Worm (Caenorhabditis elegans): ENCODE measurements around the gene cdc-25.2.

Gene cdc-25.2

DNA sequence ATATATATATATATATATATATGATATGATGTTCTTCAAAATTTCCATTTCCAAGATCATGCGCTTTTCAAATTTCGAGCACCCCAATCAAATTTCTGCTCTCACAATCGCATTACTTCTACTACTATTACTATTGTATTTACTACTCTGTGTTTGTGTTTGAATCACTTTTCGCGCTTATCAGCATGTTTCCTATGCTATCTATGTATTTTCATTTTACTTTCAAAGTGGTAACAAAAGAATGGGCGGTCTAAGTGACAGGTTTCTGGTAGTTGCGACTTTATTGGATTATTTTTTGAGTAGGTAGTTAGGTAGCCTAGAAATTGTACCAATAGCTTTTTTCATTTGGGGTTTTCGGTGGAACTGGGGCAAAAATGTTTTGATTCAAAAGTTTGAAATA lies 8.8 kb upstream of the cdc-25.2 start:
- TF ChIP-seq ztf-1 (GFP tag; conservative IDR thresholded peaks at IDR 0.05) (no peak), aly-2 (tag; optimal IDR thresholded peaks at IDR 0.05) (no peak), mbf-1 (tag; optimal IDR thresholded peaks at IDR 0.05) (no peak), sma-3 (GFP tag; optimal IDR thresholded peaks at IDR 0.05) (no peak), crh-2 (tag; optimal IDR thresholded peaks at IDR 0.05) (no peak)

DNA sequence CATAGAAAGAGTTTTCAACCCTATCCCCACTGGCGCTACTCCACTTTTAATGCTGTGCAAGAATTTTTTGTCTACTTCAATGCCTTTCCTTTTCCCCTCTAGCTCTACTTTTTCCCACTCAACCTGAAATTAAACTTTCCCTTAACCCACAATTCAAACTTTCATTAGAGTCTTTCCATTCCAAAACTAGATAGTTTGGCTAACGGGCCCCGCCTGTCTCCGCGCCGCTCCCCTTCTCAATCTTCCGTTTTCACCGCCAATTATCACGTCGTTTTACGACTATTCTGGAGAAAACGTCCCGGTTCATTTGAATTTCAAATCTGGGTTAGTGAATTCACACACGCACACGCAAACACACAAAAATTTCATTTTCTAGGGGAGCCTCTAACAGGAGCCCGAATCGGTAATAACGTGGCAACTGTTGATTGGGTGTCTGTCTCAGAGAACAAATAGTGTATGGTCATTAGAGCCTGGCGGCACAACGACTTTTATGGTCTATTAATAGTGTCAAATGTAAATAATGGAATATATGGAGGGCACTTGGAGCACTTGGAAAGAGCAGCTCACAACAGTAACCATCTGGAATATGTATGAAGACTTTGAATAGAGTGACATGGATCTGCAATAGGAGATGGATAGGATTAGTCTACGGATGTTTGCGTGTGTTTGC lies 3.0 kb downstream of the cdc-25.2 start:
- no peak for TF ChIP-seq unc-62 (GFP tag; optimal IDR thresholded peaks at IDR 0.05)
- TF ChIP-seq ztf-1 (GFP tag; conservative IDR thresholded peaks at IDR 0.05): no peak
- no peak for TF ChIP-seq unc-55 (GFP tag; optimal IDR thresholded peaks at IDR 0.05)
- TF ChIP-seq mbf-1 (tag; optimal IDR thresholded peaks at IDR 0.05): no peak
- TF ChIP-seq sma-9 (GFP tag; optimal IDR thresholded peaks at IDR 0.05): no peak
- TF ChIP-seq sma-9 (tag; optimal IDR thresholded peaks at IDR 0.05): no peak
- TF ChIP-seq alr-1 (tag; optimal IDR thresholded peaks at IDR 0.05): no peak
- TF ChIP-seq nhr-10 (tag; optimal IDR thresholded peaks at IDR 0.05): no peak
- no peak for TF ChIP-seq sma-3 (GFP tag; optimal IDR thresholded peaks at IDR 0.05)
- no peak for TF ChIP-seq nhr-11 (tag; optimal IDR thresholded peaks at IDR 0.05)
- TF ChIP-seq nhr-77 (tag; optimal IDR thresholded peaks at IDR 0.05): no peak
- TF ChIP-seq nhr-23 (tag; optimal IDR thresholded peaks at IDR 0.05): no peak
- no peak for TF ChIP-seq ama-1 (optimal IDR thresholded peaks at IDR 0.05)
- TF ChIP-seq peb-1 (tag; optimal IDR thresholded peaks at IDR 0.05): no peak
- no peak for TF ChIP-seq elt-3 (tag; optimal IDR thresholded peaks at IDR 0.05)
- TF ChIP-seq Y55F3AM.14 (GFP tag; optimal IDR thresholded peaks at IDR 0.05): no peak
- TF ChIP-seq ceh-16 (tag; optimal IDR thresholded peaks at IDR 0.05): no peak
- no peak for TF ChIP-seq dmd-4 (tag; optimal IDR thresholded peaks at IDR 0.05)

DNA sequence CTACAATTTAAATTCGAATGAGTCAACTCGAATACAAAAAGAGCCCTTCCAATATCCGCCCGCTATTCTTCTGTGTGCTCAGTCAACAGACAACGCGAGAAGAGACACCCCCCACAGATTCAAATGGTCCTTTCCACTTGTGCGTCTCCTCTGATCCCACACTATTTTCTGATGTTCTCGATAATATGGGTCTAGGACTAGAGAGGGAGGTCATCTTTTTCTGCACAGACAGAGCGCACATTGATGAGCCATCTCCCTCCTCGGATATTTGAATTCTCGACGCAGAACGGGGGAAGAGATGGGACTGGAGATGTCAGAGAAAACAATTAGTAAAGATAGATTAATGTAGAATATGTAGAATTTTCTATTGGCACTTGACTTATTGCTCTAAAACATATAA lies 3.8 kb downstream of the cdc-25.2 start:
- TF ChIP-seq ztf-4 (tag; optimal IDR thresholded peaks at IDR 0.05): no peak
- no peak for TF ChIP-seq nhr-129 (tag; optimal IDR thresholded peaks at IDR 0.05)
- no peak for TF ChIP-seq nhr-12 (tag; optimal IDR thresholded peaks at IDR 0.05)
- no peak for TF ChIP-seq nhr-11 (tag; optimal IDR thresholded peaks at IDR 0.05)
- no peak for TF ChIP-seq zag-1 (tag; optimal IDR thresholded peaks at IDR 0.05)
- TF ChIP-seq blmp-1 (tag; optimal IDR thresholded peaks at IDR 0.05; ENCODE audit: insufficient read depth): no peak
- TF ChIP-seq F13H6.1 (tag; optimal IDR thresholded peaks at IDR 0.05): no peak
- TF ChIP-seq ama-1 (optimal IDR thresholded peaks at IDR 0.05): no peak
- TF ChIP-seq mbf-1 (tag; optimal IDR thresholded peaks at IDR 0.05): no peak
- no peak for TF ChIP-seq unc-62 (GFP tag; optimal IDR thresholded peaks at IDR 0.05)

DNA sequence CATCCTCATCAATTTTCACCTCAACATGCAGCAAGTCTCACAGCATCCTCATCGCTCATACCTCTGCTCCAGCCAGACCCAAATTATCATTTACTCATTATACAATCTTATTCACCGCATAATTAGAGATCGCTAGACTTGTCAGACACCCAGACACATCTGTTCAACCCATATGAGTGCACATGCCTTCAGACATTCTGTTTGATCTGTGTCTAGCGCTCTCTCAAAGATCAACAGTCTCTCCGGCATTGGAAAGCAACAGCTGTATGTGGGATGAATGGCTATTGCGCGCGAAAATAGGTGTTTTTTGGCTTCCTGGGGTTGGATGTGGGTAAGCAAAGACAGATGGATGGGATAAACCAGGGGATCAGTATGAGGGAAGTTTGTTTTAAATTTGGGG lies 5.7 kb downstream of the cdc-25.2 start:
- TF ChIP-seq ztf-4 (tag; optimal IDR thresholded peaks at IDR 0.05): no peak
- TF ChIP-seq gmeb-1 (tag; optimal IDR thresholded peaks at IDR 0.05): no peak
- no peak for TF ChIP-seq nhr-21 (tag; optimal IDR thresholded peaks at IDR 0.05)
- no peak for TF ChIP-seq nhr-12 (tag; optimal IDR thresholded peaks at IDR 0.05)
- no peak for TF ChIP-seq mdl-1 (tag; optimal IDR thresholded peaks at IDR 0.05)
- no peak for TF ChIP-seq egl-27 (tag; optimal IDR thresholded peaks at IDR 0.05)
- TF ChIP-seq ZK546.5 (tag; optimal IDR thresholded peaks at IDR 0.05): no peak
- no peak for TF ChIP-seq ceh-82 (tag; optimal IDR thresholded peaks at IDR 0.05)
- no peak for TF ChIP-seq R02D3.7 (tag; optimal IDR thresholded peaks at IDR 0.05)
- TF ChIP-seq nhr-11 (tag; optimal IDR thresholded peaks at IDR 0.05): no peak
- no peak for TF ChIP-seq alr-1 (tag; optimal IDR thresholded peaks at IDR 0.05)
- TF ChIP-seq ztf-1 (GFP tag; conservative IDR thresholded peaks at IDR 0.05): no peak
- no peak for TF ChIP-seq blmp-1 (tag; optimal IDR thresholded peaks at IDR 0.05; ENCODE audit: insufficient read depth)
- TF ChIP-seq lin-11 (tag; optimal IDR thresholded peaks at IDR 0.05): no peak
- no peak for TF ChIP-seq elt-1 (tag; optimal IDR thresholded peaks at IDR 0.05)
- no peak for TF ChIP-seq nhr-129 (tag; optimal IDR thresholded peaks at IDR 0.05)
- TF ChIP-seq nhr-23 (tag; optimal IDR thresholded peaks at IDR 0.05): no peak
- TF ChIP-seq nhr-237 (tag; optimal IDR thresholded peaks at IDR 0.05): no peak
- TF ChIP-seq nhr-10 (tag; optimal IDR thresholded peaks at IDR 0.05): no peak
- no peak for TF ChIP-seq crh-2 (tag; optimal IDR thresholded peaks at IDR 0.05)

- no peak for TF ChIP-seq unc-62 (GFP tag; optimal IDR thresholded peaks at IDR 0.05)
- no peak for TF ChIP-seq mab-5 (tag; optimal IDR thresholded peaks at IDR 0.05)
- no peak for TF ChIP-seq ceh-16 (tag; optimal IDR thresholded peaks at IDR 0.05)
- TF ChIP-seq nhr-237 (tag; optimal IDR thresholded peaks at IDR 0.05): no peak
- TF ChIP-seq nhr-25 (tag; optimal IDR thresholded peaks at IDR 0.05): no peak
- TF ChIP-seq nhr-12 (tag; optimal IDR thresholded peaks at IDR 0.05): no peak
- TF ChIP-seq lin-39 (tag; optimal IDR thresholded peaks at IDR 0.05): no peak
- no peak for TF ChIP-seq elt-3 (tag; optimal IDR thresholded peaks at IDR 0.05)
- TF ChIP-seq sem-4 (tag; optimal IDR thresholded peaks at IDR 0.05): no peak
- TF ChIP-seq nhr-129 (tag; optimal IDR thresholded peaks at IDR 0.05): no peak
- no peak for TF ChIP-seq nhr-77 (tag; optimal IDR thresholded peaks at IDR 0.05)
- no peak for TF ChIP-seq sma-9 (GFP tag; optimal IDR thresholded peaks at IDR 0.05)
- TF ChIP-seq sma-9 (tag; optimal IDR thresholded peaks at IDR 0.05): no peak
- no peak for TF ChIP-seq lin-13 (GFP tag; optimal IDR thresholded peaks at IDR 0.05)
- TF ChIP-seq R02D3.7 (tag; optimal IDR thresholded peaks at IDR 0.05): no peak
- TF ChIP-seq nhr-6 (tag; optimal IDR thresholded peaks at IDR 0.05): no peak
- TF ChIP-seq zag-1 (tag; optimal IDR thresholded peaks at IDR 0.05): no peak
Observed at ce11 chrV:1574599-1574998, 7.7 kb downstream of the cdc-25.2 start.

Data from whole organism, L2 larva.